Worm (Caenorhabditis elegans) whole organism, early embryonic: Measurements from ENCODE around the gene ndus-8.

Experiments
- B0310.2 ChIP-seq: sonication (generic microtip); optimal IDR thresholded peaks from 2 replicates; lab custom pipeline; 2016; ENCODE audit warnings: mild to moderate bottlenecking, missing genetic modification characterization, missing compliant biosample characterization
- F13C5.2 ChIP-seq: sonication (generic microtip); optimal IDR thresholded peaks from 2 replicates; lab custom pipeline; 2017; ENCODE audit warnings: mild to moderate bottlenecking, missing genetic modification characterization, inconsistent platforms, missing compliant biosample characterization
- aly-1 ChIP-seq: sonication (generic microtip); optimal IDR thresholded peaks from 2 replicates; lab custom pipeline; 2016; ENCODE audit warnings: missing genetic modification characterization, missing compliant biosample characterization
- ama-1 ChIP-seq: fragments of 150-350 bp; optimal IDR thresholded peaks from 2 replicates; lab custom pipeline; 2014
- ceh-13 ChIP-seq: fragments of 200-800 bp; sonication (Bioruptor generic); optimal IDR thresholded peaks from 2 replicates; lab custom pipeline; 2018; ENCODE audit warnings: mild to moderate bottlenecking, missing genetic modification characterization, missing compliant biosample characterization
- ceh-36 ChIP-seq: sonication (generic microtip); optimal IDR thresholded peaks from 2 replicates; lab custom pipeline; 2016; ENCODE audit warnings: missing genetic modification characterization, inconsistent platforms, missing compliant biosample characterization
- ets-7 ChIP-seq: sonication (generic microtip); optimal IDR thresholded peaks from 2 replicates; lab custom pipeline; 2016; ENCODE audit warnings: missing genotype, missing genetic modification characterization, missing compliant biosample characterization
- flt-1 ChIP-seq: fragments of 200-800 bp; sonication (Bioruptor generic); IDR thresholded peaks from 2 replicates; pipeline ENCODE4 v1.3.6; 2022; ENCODE audit warnings: missing genetic modification characterization, missing compliant biosample characterization
- hmbx-1 ChIP-seq: sonication (generic microtip); optimal IDR thresholded peaks from 2 replicates; lab custom pipeline; 2016; ENCODE audit warnings: mild to moderate bottlenecking, missing genetic modification characterization, missing compliant biosample characterization
- hmg-4 ChIP-seq: fragments of 200-800 bp; sonication (Bioruptor generic); optimal IDR thresholded peaks from 2 replicates; lab custom pipeline; 2018; ENCODE audit warnings: mild to moderate bottlenecking, missing genetic modification characterization, missing compliant biosample characterization
- hnd-1 ChIP-seq: sonication (generic microtip); optimal IDR thresholded peaks from 2 replicates; lab custom pipeline; 2016; ENCODE audit warnings: missing genetic modification characterization, missing compliant biosample characterization
- pes-1 ChIP-seq: fragments of 200-800 bp; sonication (Bioruptor generic); IDR thresholded peaks from 2 replicates; pipeline ENCODE4 v1.3.6; 2022; ENCODE audit warnings: missing genetic modification reagents, missing genetic modification characterization, missing compliant biosample characterization
- scrt-1 ChIP-seq: fragments of 200-800 bp; sonication (Bioruptor generic); IDR thresholded peaks from 2 replicates; pipeline ENCODE4 v1.3.6; 2022; ENCODE audit warnings: missing genetic modification characterization, missing compliant biosample characterization
- sea-1 ChIP-seq: fragments of 200-800 bp; sonication (Bioruptor generic); conservative IDR thresholded peaks from 2 replicates; pipeline ENCODE4 v1.3.6; 2022; ENCODE audit warnings: missing genetic modification characterization, missing compliant biosample characterization
- tbx-11 ChIP-seq: fragments of 200-800 bp; sonication (Bioruptor generic); IDR thresholded peaks from 2 replicates; pipeline ENCODE4 v1.3.6; 2022; ENCODE audit warnings: missing genetic modification characterization, missing compliant biosample characterization
- tbx-37 ChIP-seq: fragments of 200-800 bp; sonication (Bioruptor generic); conservative IDR thresholded peaks from 2 replicates; pipeline ENCODE4 v1.3.6; 2022; ENCODE audit warnings: missing genetic modification reagents, missing genetic modification characterization, missing compliant biosample characterization
- tra-4 ChIP-seq: sonication (generic microtip); optimal IDR thresholded peaks from 2 replicates; lab custom pipeline; 2017; ENCODE audit warnings: missing genetic modification characterization, missing compliant biosample characterization

The ndus-8 gene

DNA sequence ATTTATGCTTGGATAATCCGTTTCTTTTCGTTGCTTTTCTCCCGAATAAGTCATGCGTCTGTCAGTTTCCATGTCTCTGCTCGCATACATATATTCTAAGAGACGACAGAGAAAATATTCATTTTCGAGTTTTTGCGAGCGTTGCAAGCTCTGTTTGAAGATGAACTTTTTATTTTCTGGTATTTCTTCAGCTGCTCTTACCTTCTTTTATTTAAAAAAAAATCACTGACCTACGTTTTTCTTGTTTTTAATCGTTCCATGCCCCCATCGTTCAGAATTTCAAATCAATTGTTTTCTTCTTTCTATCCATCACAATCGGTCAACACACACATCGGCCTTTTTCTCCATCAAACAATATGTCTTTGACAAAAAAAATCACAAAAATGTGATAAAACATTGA is 23.5 kb downstream of the ndus-8 start:
- TF ChIP-seq tra-4 (tag; lab: Kevin White, UChicago) (no peak), sea-1 (GFP tag; lab: Robert Waterston, UW) (no peak), ama-1 (lab: Kevin White, UChicago) (no peak), F13C5.2 (tag; lab: Kevin White, UChicago) (no peak)

DNA sequence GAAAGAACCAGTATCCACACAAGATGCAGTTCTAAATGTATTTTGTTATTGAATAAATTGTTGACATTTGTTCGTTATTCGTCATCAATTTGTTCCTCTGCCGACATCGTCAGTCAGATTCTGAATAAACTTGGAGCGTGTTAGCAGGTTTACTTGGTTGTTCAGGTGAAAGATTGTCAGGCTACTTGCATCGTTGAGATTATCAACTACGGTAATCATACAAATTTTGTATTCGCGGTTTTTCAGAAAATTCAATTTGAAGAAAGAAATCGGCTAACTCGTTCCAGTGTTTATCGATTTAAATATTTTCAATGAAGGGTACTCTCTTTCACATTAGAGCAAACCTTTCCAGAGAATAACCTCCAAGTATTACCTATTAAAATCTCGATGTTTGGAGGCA is 24.3 kb downstream of the ndus-8 start, which contains the start of gene R151.2:
Gene R151.2, plus strand, starts transcription at position 247 of the 400 bp plus-strand sequence.
- TF ChIP-seq ceh-36 (no peak), tbx-37 (GFP tag; lab: Robert Waterston, UW) (no peak), ets-7 (tag; lab: Kevin White, UChicago) (no peak), sea-1 (GFP tag; lab: Robert Waterston, UW) (no peak), hmbx-1 (tag; lab: Kevin White, UChicago) (no peak), B0310.2 (tag; lab: Kevin White, UChicago) (no peak), ama-1 (lab: Kevin White, UChicago) (no peak), ceh-13 (GFP tag; lab: Kevin White, UChicago) (no peak), tra-4 (tag; lab: Kevin White, UChicago) (no peak), flt-1 (GFP tag; lab: Robert Waterston, UW) (no peak), F13C5.2 (tag; lab: Kevin White, UChicago) (no peak), tbx-11 (no peak), aly-1 (tag; lab: Kevin White, UChicago) (no peak), scrt-1 (GFP tag; lab: Robert Waterston, UW) (no peak)

DNA sequence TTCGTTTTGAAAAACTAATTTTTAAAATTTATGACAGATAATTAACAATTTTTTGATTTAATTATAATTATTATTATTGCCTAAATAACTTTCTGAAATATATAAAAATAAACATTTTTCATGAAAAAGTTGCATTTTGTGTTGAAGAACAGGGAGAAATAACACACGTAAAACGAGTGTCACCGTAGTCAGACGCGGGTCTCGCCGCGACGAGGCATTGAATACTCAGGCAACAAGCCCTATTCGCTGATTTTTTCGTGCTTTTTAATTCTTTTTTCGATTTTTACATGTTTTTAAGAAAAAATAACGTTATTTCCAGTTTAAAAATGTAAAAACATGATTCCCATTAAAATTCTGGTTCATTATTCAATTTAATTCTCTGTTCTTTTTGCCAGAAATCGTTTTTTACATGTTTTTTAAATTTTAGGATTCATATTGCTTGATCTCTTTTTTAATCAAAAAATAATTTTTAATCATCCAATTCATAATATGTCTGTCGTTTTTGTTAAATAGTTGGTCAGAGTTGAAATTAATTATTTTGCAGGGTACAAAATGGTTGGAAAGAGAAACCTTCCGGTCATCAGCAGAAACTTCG is 26.0 kb downstream of the ndus-8 start, which contains the start of gene rpl-6:
Gene rpl-6, plus strand, starts transcription at position 545 of the 595 bp plus-strand sequence.
- TF ChIP-seq hmbx-1 (tag; lab: Kevin White, UChicago): no peak
- TF ChIP-seq F13C5.2 (tag; lab: Kevin White, UChicago): peak; percentile 69

DNA sequence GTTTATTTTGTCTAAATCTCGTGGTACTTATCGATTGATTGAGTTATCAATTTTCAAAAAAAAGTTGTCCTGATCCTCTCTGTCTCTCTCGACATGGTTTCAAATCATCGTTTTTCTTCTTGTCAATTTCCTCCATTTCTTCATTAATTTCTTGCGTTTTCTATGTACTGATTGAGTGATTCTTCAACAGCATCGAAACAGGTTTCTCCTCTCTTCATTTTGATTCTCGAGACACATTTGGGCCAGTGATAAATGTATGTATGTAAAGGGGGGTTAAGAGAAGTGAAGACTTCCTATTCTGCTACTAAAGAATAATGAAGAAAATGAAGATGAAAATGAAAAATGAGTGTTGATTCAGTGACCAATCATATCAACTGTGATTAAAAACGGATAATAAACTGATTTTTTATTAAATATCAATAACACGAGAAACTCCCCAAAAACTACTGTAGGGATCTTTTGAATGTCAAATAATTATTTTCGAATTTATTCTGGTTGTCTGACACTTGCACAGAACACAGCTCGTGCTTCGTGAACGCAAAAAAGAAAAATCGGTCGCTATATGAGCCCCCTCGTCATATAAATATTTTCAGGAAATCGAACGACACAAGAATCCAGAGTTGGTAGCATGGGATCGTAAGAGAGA is 30.7 kb downstream of the ndus-8 start:
- TF ChIP-seq F13C5.2 (tag; lab: Kevin White, UChicago): no peak
- no peak for TF ChIP-seq B0310.2 (tag; lab: Kevin White, UChicago)
- no peak for TF ChIP-seq scrt-1 (GFP tag; lab: Robert Waterston, UW)
- TF ChIP-seq tbx-11: no peak
- TF ChIP-seq hmbx-1 (tag; lab: Kevin White, UChicago): no peak
- TF ChIP-seq tbx-37 (GFP tag; lab: Robert Waterston, UW): no peak
- TF ChIP-seq ceh-36: no peak
- TF ChIP-seq hmg-4: no peak

DNA sequence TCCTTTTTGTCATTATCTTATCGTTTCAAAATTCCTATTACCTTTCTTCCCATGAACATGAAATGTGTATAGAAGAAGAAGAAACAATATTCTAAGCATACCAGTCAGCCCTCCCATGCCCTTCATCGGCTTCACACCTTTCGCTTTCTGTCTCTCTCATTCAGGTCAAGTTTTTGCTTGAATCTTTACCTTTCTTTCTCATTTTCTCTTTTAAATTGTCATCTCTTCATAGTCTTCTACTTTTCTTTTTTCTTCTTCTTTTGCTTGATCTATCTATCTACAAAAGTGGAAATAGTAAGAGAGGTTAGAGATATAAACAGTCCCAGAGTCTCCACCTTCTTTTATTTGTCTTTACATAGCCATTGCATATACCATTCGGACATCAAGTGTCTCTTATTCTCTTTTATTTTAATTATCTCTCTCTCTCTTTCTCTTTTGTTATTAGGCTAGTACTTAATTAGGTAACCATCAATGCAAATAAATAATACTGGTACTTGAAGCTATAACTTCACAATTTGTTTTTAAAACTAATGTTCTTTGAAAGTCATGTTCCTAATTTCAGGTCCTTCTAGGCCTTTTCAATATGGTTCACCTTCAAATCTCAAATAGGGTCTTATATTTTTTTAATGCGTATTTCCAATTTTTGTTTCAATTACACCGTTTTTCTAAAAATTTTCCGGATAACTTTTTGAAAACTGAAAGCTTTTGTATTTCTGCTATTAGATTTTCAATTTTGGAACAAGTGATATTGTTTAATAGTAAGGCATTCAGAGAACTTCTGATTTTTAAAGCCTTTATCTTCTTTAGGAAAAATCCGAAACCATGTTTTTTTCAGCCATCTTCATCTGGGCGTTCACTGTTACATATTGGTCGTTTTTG is 32.4 kb downstream of the ndus-8 start, which contains the start of gene dpy-31:
Gene dpy-31, plus strand, starts transcription at position 829 of the 879 bp plus-strand sequence.
- TF ChIP-seq aly-1 (tag; lab: Kevin White, UChicago): no peak
- TF ChIP-seq ceh-36: no peak
- no peak for TF ChIP-seq hnd-1
- no peak for TF ChIP-seq ceh-13 (GFP tag; lab: Kevin White, UChicago)
- TF ChIP-seq hmbx-1 (tag; lab: Kevin White, UChicago): no peak
- TF ChIP-seq pes-1 (GFP tag; lab: Robert Waterston, UW): no peak
- TF ChIP-seq tra-4 (tag; lab: Kevin White, UChicago): no peak
- TF ChIP-seq tbx-11: no peak
- no peak for TF ChIP-seq sea-1 (GFP tag; lab: Robert Waterston, UW)
- no peak for TF ChIP-seq flt-1 (GFP tag; lab: Robert Waterston, UW)
- no peak for TF ChIP-seq hmg-4
- no peak for TF ChIP-seq B0310.2 (tag; lab: Kevin White, UChicago)
- no peak for TF ChIP-seq ets-7 (tag; lab: Kevin White, UChicago)
- TF ChIP-seq F13C5.2 (tag; lab: Kevin White, UChicago): no peak
- TF ChIP-seq ama-1 (lab: Kevin White, UChicago): no peak
- no peak for TF ChIP-seq scrt-1 (GFP tag; lab: Robert Waterston, UW)
- TF ChIP-seq tbx-37 (GFP tag; lab: Robert Waterston, UW): no peak

DNA sequence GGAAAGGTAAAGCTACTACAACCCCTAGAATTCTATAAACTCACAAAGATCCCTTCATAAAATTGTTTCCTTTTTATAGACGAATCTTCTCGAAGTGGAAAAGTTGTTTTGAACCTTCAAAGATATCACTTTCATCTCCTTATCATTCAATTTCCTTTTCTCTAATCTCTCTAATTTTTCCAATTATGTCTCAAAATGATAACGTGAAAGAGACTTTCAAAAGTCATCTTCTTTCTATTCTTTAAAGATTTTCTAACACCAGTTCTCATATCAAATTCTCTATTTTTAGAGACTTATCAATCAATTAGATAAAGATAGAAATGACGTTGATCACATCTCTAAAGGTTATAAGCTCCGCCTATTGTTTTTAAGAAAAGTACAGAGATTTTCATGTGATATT is 34.5 kb downstream of the ndus-8 start:
- TF ChIP-seq F13C5.2 (tag; lab: Kevin White, UChicago) (no peak), tbx-11 (no peak), sea-1 (GFP tag; lab: Robert Waterston, UW) (no peak), hmg-4 (no peak), flt-1 (GFP tag; lab: Robert Waterston, UW) (no peak), B0310.2 (tag; lab: Kevin White, UChicago) (no peak)

DNA sequence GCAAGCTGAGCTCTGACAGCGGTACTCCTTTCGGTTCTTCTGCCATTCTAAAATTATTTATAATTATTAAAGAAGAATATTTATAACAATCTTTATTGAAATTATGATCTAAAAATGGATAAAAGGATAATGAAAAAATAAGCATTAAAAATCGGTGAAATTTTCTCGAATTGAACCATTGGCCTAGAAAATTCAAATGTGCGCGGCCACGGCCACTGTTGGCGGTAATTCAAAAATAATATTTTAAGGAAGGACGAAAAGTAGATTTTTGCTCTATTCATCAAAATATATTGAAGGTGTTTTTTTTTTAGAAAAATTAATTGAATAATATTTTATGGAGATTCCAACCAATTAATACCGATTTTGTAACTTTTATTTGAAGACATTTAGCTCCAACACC is 35.2 kb downstream of the ndus-8 start, which contains the start of gene pfd-5:
Gene pfd-5, minus strand, starts transcription at position 47 of the 400 bp plus-strand sequence.
- TF ChIP-seq scrt-1 (GFP tag; lab: Robert Waterston, UW) (no peak), tbx-11 (no peak), pes-1 (GFP tag; lab: Robert Waterston, UW) (peak; percentile 77), ceh-36 (no peak), F13C5.2 (tag; lab: Kevin White, UChicago) (peak; percentile 35), ceh-13 (GFP tag; lab: Kevin White, UChicago) (no peak), aly-1 (tag; lab: Kevin White, UChicago) (no peak), sea-1 (GFP tag; lab: Robert Waterston, UW) (0 out of 2 replicates have a peak, but pooled peaks have one; percentile 11), ama-1 (lab: Kevin White, UChicago) (no peak), hmbx-1 (tag; lab: Kevin White, UChicago) (peak; percentile 0), tbx-37 (GFP tag; lab: Robert Waterston, UW) (peak; percentile 95), hmg-4 (no peak), B0310.2 (tag; lab: Kevin White, UChicago) (no peak), hnd-1 (no peak), flt-1 (GFP tag; lab: Robert Waterston, UW) (no peak), tra-4 (tag; lab: Kevin White, UChicago) (no peak), ets-7 (tag; lab: Kevin White, UChicago) (no peak)
